Fruit fly (Drosophila melanogaster) whole organism, pupa: ENCODE results near the gene CG15418.

Experiments
- CG10348 ChIP-seq: fragments of 200-800 bp; sonication (Bioruptor generic); IDR thresholded peaks from 2 replicates; pipeline ENCODE4 v1.3.6; 2022; ENCODE audit warnings: missing biosample characterization, missing genetic modification characterization
- CG15710 ChIP-seq: fragments of 200-800 bp; sonication (Bioruptor generic); optimal IDR thresholded peaks from 2 replicates; lab custom pipeline; 2018; ENCODE audit warnings: missing biosample characterization, mild to moderate bottlenecking, missing genetic modification characterization, moderate library complexity

DNA sequence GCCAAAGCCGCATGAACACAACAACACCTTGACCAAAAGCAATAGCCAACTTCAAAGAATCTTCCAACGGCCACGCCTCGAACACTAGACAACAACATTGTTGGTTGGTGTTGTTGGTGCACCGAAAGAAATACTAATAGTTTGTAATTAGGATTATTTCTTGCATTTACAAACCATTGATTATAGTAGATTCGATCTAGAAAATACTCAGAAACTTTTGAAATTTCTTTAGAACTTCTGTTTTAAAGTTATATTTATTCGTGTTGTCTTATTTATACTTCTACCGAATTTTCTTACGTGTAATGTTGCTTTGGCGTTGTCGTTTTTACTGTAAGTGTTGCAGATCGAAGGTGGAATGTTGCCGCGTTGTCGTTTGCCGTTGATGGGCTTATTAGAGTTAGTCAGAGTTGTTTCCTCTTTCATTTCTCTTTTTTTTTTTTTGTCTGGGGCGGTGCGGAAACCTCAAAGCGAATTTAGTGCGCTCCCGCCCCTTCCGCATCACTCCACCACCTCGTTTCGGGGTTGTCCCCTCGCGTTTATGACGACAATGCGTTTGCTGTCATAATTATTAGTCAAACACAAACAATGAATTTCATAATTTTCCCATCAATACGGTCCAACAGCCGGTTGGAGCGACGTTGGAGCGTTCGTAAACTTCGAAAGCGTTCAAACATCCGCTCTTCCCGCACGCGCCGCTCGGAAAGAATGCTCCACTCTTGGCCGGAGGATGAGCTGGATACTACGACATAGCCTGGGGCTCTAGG lies 45.6 kb downstream of the CG15418 start, which contains the start of gene CG43815:
- TF ChIP-seq CG10348 (GFP tag; lab: Robert Waterston, UW) (no peak), CG15710 (tag; lab: Kevin White, UChicago) (no peak)
